Worm (Caenorhabditis elegans) whole organism, midembryonic: ENCODE results near the gene nhr-201.

Source experiments
- T22C8.4 ChIP-seq: fragments of 200-800 bp; sonication (Bioruptor generic); IDR thresholded peaks from 2 replicates; pipeline ENCODE4 v1.3.6; 2022; ENCODE audit warnings: missing genetic modification characterization, missing compliant biosample characterization
- cog-1 ChIP-seq: sonication (generic microtip); optimal IDR thresholded peaks from 2 replicates; lab custom pipeline; 2016; ENCODE audit warnings: missing genetic modification characterization, missing compliant biosample characterization
- flt-1 ChIP-seq: fragments of 200-800 bp; sonication (Bioruptor generic); IDR thresholded peaks from 2 replicates; pipeline ENCODE4 v1.3.6; 2022; ENCODE audit warnings: missing genetic modification characterization, missing compliant biosample characterization
- klf-2 ChIP-seq: fragments of 200-800 bp; sonication (Bioruptor generic); conservative IDR thresholded peaks from 2 replicates; pipeline ENCODE4 v1.3.6; 2022; ENCODE audit warnings: missing genetic modification reagents, missing genetic modification characterization, missing compliant biosample characterization
- med-1 ChIP-seq: sonication (generic microtip); optimal IDR thresholded peaks from 2 replicates; lab custom pipeline; 2017; ENCODE audit warnings: missing genetic modification characterization, mild to moderate bottlenecking, missing compliant biosample characterization, antibody characterized with exemption, missing genetic modification reagents; ENCODE audit not compliant: insufficient read depth
- ref-1 ChIP-seq: fragments of 200-800 bp; sonication (Bioruptor generic); conservative IDR thresholded peaks from 2 replicates; pipeline ENCODE4 v1.3.6; 2022; ENCODE audit warnings: missing genetic modification reagents, missing genetic modification characterization, missing compliant biosample characterization
- tab-1 ChIP-seq: fragments of 200-800 bp; sonication (Bioruptor generic); IDR thresholded peaks from 2 replicates; pipeline ENCODE4 v1.3.6; 2022; ENCODE audit warnings: missing genetic modification characterization, missing compliant biosample characterization
- ztf-23 ChIP-seq: fragments of 200-800 bp; sonication (Bioruptor generic); IDR thresholded peaks from 2 replicates; pipeline ENCODE4 v1.3.6; 2022; ENCODE audit warnings: missing genetic modification reagents, missing genetic modification characterization, missing compliant biosample characterization
- ztf-29 ChIP-seq: fragments of 200-800 bp; sonication (Bioruptor generic); IDR thresholded peaks from 2 replicates; pipeline ENCODE4 v1.3.6; 2022; ENCODE audit warnings: missing genetic modification reagents, missing genetic modification characterization, missing compliant biosample characterization

nhr-201 gene

ce11 chrV:482860-483259 lies 18.2 kb downstream of the nhr-201 start:
- no peak for TF ChIP-seq ztf-23
- no peak for TF ChIP-seq klf-2 (GFP tag; lab: Robert Waterston, UW)
- TF ChIP-seq tab-1 (GFP tag; lab: Robert Waterston, UW), result no peak
- TF ChIP-seq ztf-29 (GFP tag; lab: Robert Waterston, UW), result no peak
- no peak for TF ChIP-seq cog-1 (tag; lab: Kevin White, UChicago)
- no peak for TF ChIP-seq T22C8.4 (GFP tag; lab: Robert Waterston, UW)
- no peak for TF ChIP-seq ref-1 (GFP tag; lab: Robert Waterston, UW)
- no peak for TF ChIP-seq flt-1 (GFP tag; lab: Robert Waterston, UW)
- TF ChIP-seq med-1 (GFP tag; lab: Kevin White, UChicago), result no peak

DNA sequence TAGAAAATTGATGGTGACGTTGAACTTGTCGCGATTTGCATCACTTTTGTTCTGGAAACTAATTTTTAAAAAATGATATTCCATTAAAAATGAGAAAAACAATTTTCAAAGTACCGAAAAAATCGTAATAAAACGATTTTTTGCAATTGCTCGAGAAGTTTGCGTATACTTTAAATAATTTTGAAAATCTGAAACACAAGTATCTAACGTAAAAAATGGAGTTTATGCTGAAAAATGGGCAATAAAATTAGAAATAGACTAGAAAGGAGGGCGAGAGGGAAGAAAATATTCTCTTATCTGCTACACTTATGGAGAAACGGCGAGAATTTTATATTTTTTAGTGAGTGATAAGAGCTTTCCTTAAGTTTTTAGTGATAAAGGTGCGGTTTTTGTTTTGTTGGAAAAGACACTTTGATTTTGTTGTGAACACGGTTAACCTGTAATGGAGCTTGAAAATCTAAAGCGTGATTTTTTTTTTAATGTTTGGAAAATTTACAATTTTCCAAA lies 18.7 kb downstream of the nhr-201 start, which contains the start of gene nhr-130:
Gene nhr-130 (minus strand): TSS at position 51 of the 507 bp plus-strand sequence.
- TF ChIP-seq med-1 (GFP tag; lab: Kevin White, UChicago), result no peak
- no peak for TF ChIP-seq klf-2 (GFP tag; lab: Robert Waterston, UW)
- no peak for TF ChIP-seq flt-1 (GFP tag; lab: Robert Waterston, UW)
- no peak for TF ChIP-seq tab-1 (GFP tag; lab: Robert Waterston, UW)
- no peak for TF ChIP-seq ztf-23

DNA sequence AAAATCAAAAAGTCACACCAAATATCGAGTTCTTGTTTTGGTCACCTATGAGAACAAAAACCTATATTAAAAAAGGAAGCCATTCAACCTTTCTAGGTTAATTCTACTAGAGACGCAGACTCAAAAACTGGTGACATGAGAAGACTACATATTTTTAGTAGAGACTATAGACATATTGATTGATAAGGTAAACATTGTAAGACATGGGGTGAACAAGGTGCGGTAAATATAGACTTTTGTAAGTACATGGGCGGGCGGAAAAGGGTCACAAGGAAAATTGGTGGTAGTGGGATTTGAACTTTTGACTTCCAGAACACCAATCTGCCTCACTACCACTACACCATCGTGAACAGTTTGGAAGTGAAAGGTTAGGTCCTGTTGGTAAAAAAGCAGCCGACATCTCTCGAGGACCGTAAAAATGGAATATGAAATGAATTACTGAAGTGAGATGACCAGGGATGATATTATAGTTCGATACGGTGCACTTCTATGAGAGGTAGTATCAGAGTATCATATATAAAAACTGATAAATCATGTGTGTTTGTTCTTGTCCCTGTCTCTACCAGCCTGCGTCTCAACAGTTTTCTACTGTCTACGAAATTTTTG lies 19.8 kb downstream of the nhr-201 start, which contains the start of gene nhr-212:
Gene nhr-212 (plus strand): TSS at position 573 of the 606 bp plus-strand sequence.
- TF ChIP-seq flt-1 (GFP tag; lab: Robert Waterston, UW) (no peak), med-1 (GFP tag; lab: Kevin White, UChicago) (no peak), cog-1 (tag; lab: Kevin White, UChicago) (no peak), T22C8.4 (GFP tag; lab: Robert Waterston, UW) (no peak), klf-2 (GFP tag; lab: Robert Waterston, UW) (no peak), ztf-23 (no peak), ref-1 (GFP tag; lab: Robert Waterston, UW) (no peak), ztf-29 (GFP tag; lab: Robert Waterston, UW) (no peak), tab-1 (GFP tag; lab: Robert Waterston, UW) (no peak)

DNA sequence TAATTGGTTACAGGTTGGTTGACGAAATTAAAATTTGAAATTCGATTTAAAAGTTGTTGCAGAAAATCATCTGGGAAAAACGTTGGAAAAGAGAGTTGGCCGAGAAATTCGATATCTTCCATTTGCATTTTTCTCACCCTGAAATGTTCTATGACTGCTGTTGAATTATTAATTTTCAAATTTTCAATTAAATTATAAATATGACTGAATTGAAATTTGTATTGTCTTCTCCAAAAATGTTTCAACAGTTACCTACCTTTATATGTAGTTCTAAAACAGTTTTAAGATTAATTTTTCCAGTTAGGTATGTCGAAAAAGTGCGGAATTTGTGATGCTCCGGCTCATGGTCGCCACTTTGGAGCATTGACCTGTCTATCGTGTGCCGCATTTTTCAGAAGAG lies 22.1 kb downstream of the nhr-201 start, which contains the start of gene nhr-211:
Gene nhr-211 (plus strand): TSS at position 301 of the 400 bp plus-strand sequence.
- TF ChIP-seq ztf-23, result no peak
- no peak for TF ChIP-seq ztf-29 (GFP tag; lab: Robert Waterston, UW)
- TF ChIP-seq tab-1 (GFP tag; lab: Robert Waterston, UW), result no peak
- no peak for TF ChIP-seq cog-1 (tag; lab: Kevin White, UChicago)
- TF ChIP-seq klf-2 (GFP tag; lab: Robert Waterston, UW), result no peak
- TF ChIP-seq med-1 (GFP tag; lab: Kevin White, UChicago), result no peak
- TF ChIP-seq ref-1 (GFP tag; lab: Robert Waterston, UW), result no peak
- TF ChIP-seq T22C8.4 (GFP tag; lab: Robert Waterston, UW), result no peak
- TF ChIP-seq flt-1 (GFP tag; lab: Robert Waterston, UW), result no peak

- TF ChIP-seq klf-2 (GFP tag; lab: Robert Waterston, UW), result no peak
- TF ChIP-seq ref-1 (GFP tag; lab: Robert Waterston, UW), result no peak
- no peak for TF ChIP-seq med-1 (GFP tag; lab: Kevin White, UChicago)
- no peak for TF ChIP-seq T22C8.4 (GFP tag; lab: Robert Waterston, UW)
- TF ChIP-seq ztf-29 (GFP tag; lab: Robert Waterston, UW), result no peak
- no peak for TF ChIP-seq cog-1 (tag; lab: Kevin White, UChicago)
- TF ChIP-seq flt-1 (GFP tag; lab: Robert Waterston, UW), result no peak
- no peak for TF ChIP-seq ztf-23
- no peak for TF ChIP-seq tab-1 (GFP tag; lab: Robert Waterston, UW)
These were observed 23.4 kb downstream of the nhr-201 start for ce11 chrV:487980-488379.

- TF ChIP-seq ztf-23 (no peak), cog-1 (tag; lab: Kevin White, UChicago) (no peak), med-1 (GFP tag; lab: Kevin White, UChicago) (no peak), tab-1 (GFP tag; lab: Robert Waterston, UW) (no peak), ref-1 (GFP tag; lab: Robert Waterston, UW) (no peak), T22C8.4 (GFP tag; lab: Robert Waterston, UW) (no peak), ztf-29 (GFP tag; lab: Robert Waterston, UW) (no peak), flt-1 (GFP tag; lab: Robert Waterston, UW) (no peak), klf-2 (GFP tag; lab: Robert Waterston, UW) (no peak)
These were observed 24.7 kb downstream of the nhr-201 start, which contains the start of gene nhr-106 for ce11 chrV:489320-489719. Gene nhr-106, plus strand, starts transcription at chrV:489620.

ce11 chrV:491432-491831 lies 26.8 kb downstream of the nhr-201 start, which contains the start of gene str-196:
Gene str-196, plus strand, starts transcription at chrV:491732.
- TF ChIP-seq cog-1 (tag; lab: Kevin White, UChicago) (no peak), ztf-29 (GFP tag; lab: Robert Waterston, UW) (no peak), med-1 (GFP tag; lab: Kevin White, UChicago) (no peak), ztf-23 (no peak), klf-2 (GFP tag; lab: Robert Waterston, UW) (no peak), flt-1 (GFP tag; lab: Robert Waterston, UW) (no peak), ref-1 (GFP tag; lab: Robert Waterston, UW) (no peak), T22C8.4 (GFP tag; lab: Robert Waterston, UW) (no peak), tab-1 (GFP tag; lab: Robert Waterston, UW) (no peak)

ce11 chrV:494284-494683 lies 29.7 kb downstream of the nhr-201 start, which contains the start of gene nhr-131:
Gene nhr-131, plus strand, starts transcription at chrV:494370.
- no peak for TF ChIP-seq klf-2 (GFP tag; lab: Robert Waterston, UW)
- no peak for TF ChIP-seq ztf-29 (GFP tag; lab: Robert Waterston, UW)
- TF ChIP-seq tab-1 (GFP tag; lab: Robert Waterston, UW), result no peak
- TF ChIP-seq T22C8.4 (GFP tag; lab: Robert Waterston, UW), result 0 out of 2 replicates have a peak, but pooled peaks have one; percentile 29
- TF ChIP-seq flt-1 (GFP tag; lab: Robert Waterston, UW), result no peak
- no peak for TF ChIP-seq cog-1 (tag; lab: Kevin White, UChicago)
- no peak for TF ChIP-seq ztf-23
